Fruit fly (Drosophila melanogaster): ENCODE results near the gene JIL-1.

The JIL-1 gene

dm6 chr3L:11047877-11048276 is 45.1 kb downstream of the JIL-1 start:
- TF ChIP-seq psq (optimal IDR thresholded peaks at IDR 0.05) (no peak), EcR (GFP tag; optimal IDR thresholded peaks at IDR 0.05) (no peak)

- TF ChIP-seq Dll (optimal IDR thresholded peaks at IDR 0.05) = no peak
- TF ChIP-seq EcR (GFP tag; optimal IDR thresholded peaks at IDR 0.05) = no peak
- TF ChIP-seq usp (GFP tag; optimal IDR thresholded peaks at IDR 0.05) = no peak
- TF ChIP-seq pan (optimal IDR thresholded peaks at IDR 0.05) = no peak
- no peak for TF ChIP-seq psq (optimal IDR thresholded peaks at IDR 0.05)
- TF ChIP-seq CG8478 (optimal IDR thresholded peaks at IDR 0.05) = no peak
Measured at dm6 chr3L:11046559-11046958, 46.4 kb downstream of the JIL-1 start.

- TF ChIP-seq EcR (GFP tag; optimal IDR thresholded peaks at IDR 0.05) (no peak), usp (GFP tag; optimal IDR thresholded peaks at IDR 0.05) (no peak), pan (optimal IDR thresholded peaks at IDR 0.05) (no peak), CG8478 (optimal IDR thresholded peaks at IDR 0.05) (no peak), Dll (optimal IDR thresholded peaks at IDR 0.05) (no peak), psq (optimal IDR thresholded peaks at IDR 0.05) (no peak)
Measured at dm6 chr3L:11045009-11045408, 48.0 kb downstream of the JIL-1 start.

dm6 chr3L:11043650-11044049 is 49.3 kb downstream of the JIL-1 start:
- TF ChIP-seq pan (optimal IDR thresholded peaks at IDR 0.05) = no peak
- no peak for TF ChIP-seq Dll (optimal IDR thresholded peaks at IDR 0.05)
- no peak for TF ChIP-seq CG8478 (optimal IDR thresholded peaks at IDR 0.05)
- no peak for TF ChIP-seq psq (optimal IDR thresholded peaks at IDR 0.05)
- TF ChIP-seq usp (GFP tag; optimal IDR thresholded peaks at IDR 0.05) = no peak
- TF ChIP-seq EcR (GFP tag; optimal IDR thresholded peaks at IDR 0.05) = no peak

- TF ChIP-seq EcR (GFP tag; optimal IDR thresholded peaks at IDR 0.05) (no peak), usp (GFP tag; optimal IDR thresholded peaks at IDR 0.05) (no peak), CG8478 (optimal IDR thresholded peaks at IDR 0.05) (no peak), pan (optimal IDR thresholded peaks at IDR 0.05) (no peak), Dll (optimal IDR thresholded peaks at IDR 0.05) (no peak)
Measured at dm6 chr3L:11041193-11041592, 51.8 kb downstream of the JIL-1 start.

dm6 chr3L:11035039-11035438 is 58.0 kb downstream of the JIL-1 start:
- TF ChIP-seq usp (GFP tag; optimal IDR thresholded peaks at IDR 0.05) = no peak
- TF ChIP-seq Dll (optimal IDR thresholded peaks at IDR 0.05) = no peak
- no peak for TF ChIP-seq EcR (GFP tag; optimal IDR thresholded peaks at IDR 0.05)
- TF ChIP-seq CG8478 (optimal IDR thresholded peaks at IDR 0.05) = no peak
- no peak for TF ChIP-seq psq (optimal IDR thresholded peaks at IDR 0.05)
- TF ChIP-seq pan (optimal IDR thresholded peaks at IDR 0.05) = no peak

- TF ChIP-seq Dll (optimal IDR thresholded peaks at IDR 0.05) (no peak), usp (GFP tag; optimal IDR thresholded peaks at IDR 0.05) (no peak), EcR (GFP tag; optimal IDR thresholded peaks at IDR 0.05) (no peak), psq (optimal IDR thresholded peaks at IDR 0.05) (no peak), pan (optimal IDR thresholded peaks at IDR 0.05) (no peak), CG8478 (optimal IDR thresholded peaks at IDR 0.05) (no peak)
Measured at dm6 chr3L:11033327-11033975, 59.5 kb downstream of the JIL-1 start.

- TF ChIP-seq usp (GFP tag; optimal IDR thresholded peaks at IDR 0.05) (no peak), EcR (GFP tag; optimal IDR thresholded peaks at IDR 0.05) (no peak), pan (optimal IDR thresholded peaks at IDR 0.05) (no peak), psq (optimal IDR thresholded peaks at IDR 0.05) (no peak), Dll (optimal IDR thresholded peaks at IDR 0.05) (no peak), CG8478 (optimal IDR thresholded peaks at IDR 0.05) (no peak)
Measured at dm6 chr3L:11031784-11032183, 61.2 kb downstream of the JIL-1 start.
